Worm (Caenorhabditis elegans) whole organism, late embryonic: ENCODE measurements around the gene T28A11.17.

Experiments used
- C38D4.7 ChIP-seq: fragments of 200-800 bp; sonication (Bioruptor generic); optimal IDR thresholded peaks from 2 replicates; lab custom pipeline; 2018; ENCODE audit warnings: mild to moderate bottlenecking, missing genetic modification characterization, moderate library complexity, missing compliant biosample characterization
- F13H6.1 ChIP-seq: sonication (generic microtip); optimal IDR thresholded peaks from 2 replicates; lab custom pipeline; 2016; ENCODE audit warnings: missing genetic modification characterization, missing compliant biosample characterization
- K02D7.2 ChIP-seq: sonication (generic microtip); optimal IDR thresholded peaks from 2 replicates; lab custom pipeline; 2017; ENCODE audit warnings: mild to moderate bottlenecking, missing genetic modification characterization, missing compliant biosample characterization
- K09A11.1 ChIP-seq: sonication (generic microtip); optimal IDR thresholded peaks from 2 replicates; lab custom pipeline; 2017; ENCODE audit warnings: antibody characterized with exemption, mild to moderate bottlenecking, missing genetic modification characterization, missing compliant biosample characterization; ENCODE audit not compliant: insufficient read depth
- Y22D7AL.16 ChIP-seq: sonication (generic microtip); optimal IDR thresholded peaks from 2 replicates; lab custom pipeline; 2016; ENCODE audit warnings: missing genetic modification characterization, missing compliant biosample characterization
- ama-1 ChIP-seq: fragments of 150-350 bp; optimal IDR thresholded peaks from 2 replicates; lab custom pipeline; 2014
- ceh-18 ChIP-seq: sonication (generic microtip); optimal IDR thresholded peaks from 2 replicates; lab custom pipeline; 2016; ENCODE audit warnings: missing genetic modification characterization, missing compliant biosample characterization
- ceh-19 ChIP-seq: fragments of 200-800 bp; sonication (Bioruptor generic); optimal IDR thresholded peaks from 2 replicates; lab custom pipeline; 2018; ENCODE audit warnings: mild to moderate bottlenecking, missing genetic modification characterization, missing compliant biosample characterization
- ceh-22 ChIP-seq: sonication (generic microtip); optimal IDR thresholded peaks from 2 replicates; lab custom pipeline; 2017; ENCODE audit warnings: missing biosample characterization, missing genetic modification characterization
- ceh-31 ChIP-seq: sonication (generic microtip); optimal IDR thresholded peaks from 2 replicates; lab custom pipeline; 2016; ENCODE audit warnings: missing genetic modification characterization, missing compliant biosample characterization
- ceh-6 ChIP-seq: fragments of 200-800 bp; sonication (Bioruptor generic); optimal IDR thresholded peaks from 2 replicates; lab custom pipeline; 2018; ENCODE audit warnings: mild to moderate bottlenecking, missing genetic modification characterization, missing compliant biosample characterization
- dmd-4 ChIP-seq: sonication (generic microtip); optimal IDR thresholded peaks from 2 replicates; lab custom pipeline; 2016; ENCODE audit warnings: borderline replicate concordance, missing genetic modification characterization, missing compliant biosample characterization
- elt-4 ChIP-seq: sonication (generic microtip); optimal IDR thresholded peaks from 2 replicates; lab custom pipeline; 2016; ENCODE audit warnings: missing genetic modification characterization, missing compliant biosample characterization
- ets-4 ChIP-seq: sonication (generic microtip); optimal IDR thresholded peaks from 2 replicates; lab custom pipeline; 2016; ENCODE audit warnings: missing genetic modification characterization, missing compliant biosample characterization
- gmeb-2 ChIP-seq: sonication (generic microtip); optimal IDR thresholded peaks from 2 replicates; lab custom pipeline; 2016; ENCODE audit warnings: missing genetic modification characterization, inconsistent platforms, missing compliant biosample characterization
- hlh-15 ChIP-seq: sonication (generic microtip); optimal IDR thresholded peaks from 2 replicates; lab custom pipeline; 2016; ENCODE audit warnings: missing genetic modification characterization, missing compliant biosample characterization
- hlh-30 ChIP-seq: sonication (generic microtip); optimal IDR thresholded peaks from 2 replicates; lab custom pipeline; 2017; ENCODE audit warnings: antibody characterized with exemption, missing genetic modification characterization, missing compliant biosample characterization; ENCODE audit not compliant: insufficient read depth
- hlh-6 ChIP-seq: sonication (generic microtip); optimal IDR thresholded peaks from 2 replicates; lab custom pipeline; 2016; ENCODE audit warnings: missing genotype, missing genetic modification characterization, missing compliant biosample characterization
- hlh-8 ChIP-seq: sonication (generic microtip); optimal IDR thresholded peaks from 2 replicates; lab custom pipeline; 2016; ENCODE audit warnings: missing genotype, missing genetic modification characterization, missing compliant biosample characterization
- madf-2 ChIP-seq: sonication (generic microtip); optimal IDR thresholded peaks from 2 replicates; lab custom pipeline; 2017; ENCODE audit warnings: missing genetic modification characterization, missing compliant biosample characterization
- mec-3 ChIP-seq: sonication (generic microtip); optimal IDR thresholded peaks from 2 replicates; lab custom pipeline; 2016; ENCODE audit warnings: borderline replicate concordance, missing genetic modification characterization, missing compliant biosample characterization
- nhr-11 ChIP-seq: fragments of 150-350 bp; optimal IDR thresholded peaks from 2 replicates; lab custom pipeline; 2014; ENCODE audit warnings: missing biosample characterization, missing genetic modification characterization
- nhr-232 ChIP-seq: sonication (generic microtip); optimal IDR thresholded peaks from 2 replicates; lab custom pipeline; 2016; ENCODE audit warnings: missing genetic modification characterization, missing compliant biosample characterization
- npax-4 ChIP-seq: sonication (generic microtip); optimal IDR thresholded peaks from 2 replicates; lab custom pipeline; 2016; ENCODE audit warnings: missing genetic modification characterization, missing compliant biosample characterization
- odd-2 ChIP-seq: sonication (generic microtip); optimal IDR thresholded peaks from 2 replicates; lab custom pipeline; 2017; ENCODE audit warnings: antibody characterized with exemption, mild to moderate bottlenecking, missing genetic modification characterization, missing compliant biosample characterization
- pag-3 ChIP-seq: sonication (generic microtip); optimal IDR thresholded peaks from 2 replicates; lab custom pipeline; 2016; ENCODE audit warnings: missing compliant biosample characterization, missing genetic modification characterization, borderline replicate concordance
- pat-9 ChIP-seq: fragments of 200-800 bp; sonication (Bioruptor generic); optimal IDR thresholded peaks from 2 replicates; lab custom pipeline; 2018; ENCODE audit warnings: mild to moderate bottlenecking, missing genetic modification characterization, moderate library complexity, missing compliant biosample characterization
- pha-4 ChIP-seq: fragments of 150-350 bp; optimal IDR thresholded peaks from 2 replicates; lab custom pipeline; 2018; ENCODE audit warnings: missing biosample characterization, missing genetic modification reagents, missing genetic modification characterization
- pros-1 ChIP-seq: fragments of 150-350 bp; optimal IDR thresholded peaks from 2 replicates; lab custom pipeline; 2014; ENCODE audit warnings: missing biosample characterization, missing genetic modification reagents, missing genetic modification characterization
- ref-2 ChIP-seq: sonication (generic microtip); optimal IDR thresholded peaks from 2 replicates; lab custom pipeline; 2016; ENCODE audit warnings: missing genetic modification characterization, missing compliant biosample characterization
- sox-2 ChIP-seq: fragments of 200-800 bp; sonication (Bioruptor generic); IDR thresholded peaks from 2 replicates; pipeline ENCODE4 v1.3.6; 2022; ENCODE audit warnings: missing genetic modification reagents, missing genetic modification characterization, missing compliant biosample characterization
- tbx-7 ChIP-seq: sonication (generic microtip); optimal IDR thresholded peaks from 2 replicates; lab custom pipeline; 2016; ENCODE audit warnings: missing genotype, missing genetic modification characterization, missing compliant biosample characterization
- unc-3 ChIP-seq, 2 experiments: fragments of 200-800 bp in 1 of 2; sonication (Bioruptor generic) in 1 of 2; sonication (generic microtip) in 1 of 2; conservative IDR thresholded peaks in 1 of 2; optimal IDR thresholded peaks in 1 of 2; 2 replicates each; pipeline versions ENCODE4 v1.3.6 to Lab custom; 2016 to 2022; ENCODE audit warnings: missing compliant biosample characterization in 2 of 2, missing genetic modification characterization in 2 of 2, missing genetic modification reagents in 1 of 2
- unc-86 ChIP-seq: sonication (generic microtip); optimal IDR thresholded peaks from 2 replicates; lab custom pipeline; 2016; ENCODE audit warnings: missing genetic modification characterization, missing compliant biosample characterization
- zip-5 ChIP-seq: sonication (generic microtip); optimal IDR thresholded peaks from 2 replicates; lab custom pipeline; 2016; ENCODE audit warnings: missing genetic modification characterization, missing compliant biosample characterization
- ztf-16 ChIP-seq: sonication (generic microtip); optimal IDR thresholded peaks from 2 replicates; lab custom pipeline; 2017; ENCODE audit warnings: missing genetic modification characterization, missing compliant biosample characterization

T28A11.17 gene

ce11 chrV:3257277-3257676 is 8.8 kb downstream of the T28A11.17 start, which contains the start of gene T28A11.22:
TSS of gene T28A11.22 (plus strand) at chrV:3257577.
- TF ChIP-seq unc-86, result no peak
- no peak for TF ChIP-seq ceh-22 (tag; lab: Kevin White, UChicago)
- no peak for TF ChIP-seq pat-9 (tag; lab: Kevin White, UChicago)
- no peak for TF ChIP-seq ets-4 (tag; lab: Kevin White, UChicago)
- no peak for TF ChIP-seq hlh-15 (tag; lab: Kevin White, UChicago)
- no peak for TF ChIP-seq npax-4
- TF ChIP-seq K02D7.2, result no peak
- TF ChIP-seq nhr-11 (tag; lab: Kevin White, UChicago), result no peak
- TF ChIP-seq ceh-18 (tag; lab: Kevin White, UChicago), result no peak

ce11 chrV:3256809-3257208 is 9.3 kb downstream of the T28A11.17 start:
- TF ChIP-seq gmeb-2 (tag; lab: Kevin White, UChicago) (no peak), Y22D7AL.16 (tag; lab: Kevin White, UChicago) (no peak), sox-2 (GFP tag; lab: Robert Waterston, UW) (no peak), npax-4 (no peak), hlh-8 (tag; lab: Kevin White, UChicago) (peak; percentile 30), ama-1 (lab: Kevin White, UChicago) (no peak), hlh-30 (tag; lab: Kevin White, UChicago) (peak; percentile 37), tbx-7 (tag; lab: Kevin White, UChicago) (no peak), elt-4 (tag; lab: Kevin White, UChicago) (no peak), K09A11.1 (tag; lab: Kevin White, UChicago) (no peak)
- TF ChIP-seq, all 69 proteins: peak for 2

ce11 chrV:3256051-3256450 is 10.0 kb downstream of the T28A11.17 start, which contains the start of gene srt-63:
TSS of gene srt-63 (minus strand) at chrV:3256151.
- TF ChIP-seq npax-4, result no peak
- no peak for TF ChIP-seq pha-4 (tag; lab: Kevin White, UChicago)
- no peak for TF ChIP-seq zip-5 (tag; lab: Kevin White, UChicago)
- no peak for TF ChIP-seq elt-4 (tag; lab: Kevin White, UChicago)
- TF ChIP-seq unc-3 (GFP tag; conservative IDR thresholded peaks at IDR 0.05; lab: Robert Waterston, UW), result no peak
- TF ChIP-seq unc-3 (tag; optimal IDR thresholded peaks at IDR 0.05; lab: Kevin White, UChicago), result no peak
- TF ChIP-seq pros-1, result no peak
- no peak for TF ChIP-seq pag-3 (tag; lab: Kevin White, UChicago)
- TF ChIP-seq hlh-6 (tag; lab: Kevin White, UChicago), result no peak
- no peak for TF ChIP-seq ceh-6 (GFP tag; lab: Kevin White, UChicago)
- no peak for TF ChIP-seq nhr-232 (tag; lab: Kevin White, UChicago)
- no peak for TF ChIP-seq ztf-16
- TF ChIP-seq gmeb-2 (tag; lab: Kevin White, UChicago), result no peak
- no peak for TF ChIP-seq ceh-31 (tag; lab: Kevin White, UChicago)
- TF ChIP-seq ref-2, result no peak
- no peak for TF ChIP-seq F13H6.1 (tag; lab: Kevin White, UChicago)
- no peak for TF ChIP-seq hlh-30 (tag; lab: Kevin White, UChicago)
- no peak for TF ChIP-seq ceh-19
- TF ChIP-seq, all 69 proteins: peak for 0

ce11 chrV:3250153-3250552 is 15.9 kb downstream of the T28A11.17 start, which contains the start of gene T28A11.13:
TSS of gene T28A11.13 (minus strand) at chrV:3250253.
- TF ChIP-seq pha-4 (tag; lab: Kevin White, UChicago) (no peak), hlh-6 (tag; lab: Kevin White, UChicago) (no peak), mec-3 (no peak), dmd-4 (tag; lab: Kevin White, UChicago) (no peak), ceh-31 (tag; lab: Kevin White, UChicago) (no peak), ref-2 (no peak), C38D4.7 (GFP tag; lab: Kevin White, UChicago) (no peak), unc-3 (GFP tag; conservative IDR thresholded peaks at IDR 0.05; lab: Robert Waterston, UW) (no peak), unc-3 (tag; optimal IDR thresholded peaks at IDR 0.05; lab: Kevin White, UChicago) (no peak), madf-2 (tag; lab: Kevin White, UChicago) (no peak), gmeb-2 (tag; lab: Kevin White, UChicago) (no peak), odd-2 (tag; lab: Kevin White, UChicago) (no peak)
- TF ChIP-seq, all 69 proteins: peak for 0
